Worm (Caenorhabditis elegans) whole organism, young adult: ENCODE data around the gene Y113G7B.15.

Experiments used
- B0035.1 ChIP-seq: sonication (generic microtip); optimal IDR thresholded peaks from 2 replicates; lab custom pipeline; 2016; ENCODE audit warnings: missing genetic modification characterization, mild to moderate bottlenecking, missing compliant biosample characterization, missing genotype, missing genetic modification reagents
- C06A6.2 ChIP-seq: fragments of 200-800 bp; sonication (Bioruptor generic); conservative IDR thresholded peaks from 2 replicates; pipeline ENCODE4 v1.3.6; 2022; ENCODE audit warnings: missing genetic modification characterization, missing compliant biosample characterization
- C17E4.6 ChIP-seq: fragments of 200-800 bp; sonication (Bioruptor generic); IDR thresholded peaks from 2 replicates; pipeline ENCODE4 v1.3.6; 2022; ENCODE audit warnings: missing genetic modification reagents, missing genetic modification characterization, missing compliant biosample characterization
- F23B12.7 ChIP-seq: sonication (generic microtip); optimal IDR thresholded peaks from 2 replicates; lab custom pipeline; 2017; ENCODE audit warnings: missing genetic modification characterization, mild to moderate bottlenecking, missing compliant biosample characterization, antibody characterized with exemption, moderate library complexity; ENCODE audit not compliant: insufficient read depth
- F33H1.4 ChIP-seq: fragments of 200-800 bp; sonication (Bioruptor generic); IDR thresholded peaks from 2 replicates; pipeline ENCODE4 v1.3.6; 2022; ENCODE audit warnings: missing genetic modification reagents, missing genetic modification characterization, missing compliant biosample characterization
- F55B11.4 ChIP-seq: sonication (generic microtip); optimal IDR thresholded peaks from 2 replicates; lab custom pipeline; 2016; ENCODE audit warnings: missing compliant biosample characterization, missing genetic modification characterization, borderline replicate concordance; ENCODE audit not compliant: insufficient read depth
- T07F8.4 ChIP-seq: sonication (generic microtip); optimal IDR thresholded peaks from 2 replicates; lab custom pipeline; 2016; ENCODE audit warnings: mild to moderate bottlenecking, missing genetic modification characterization, moderate library complexity, missing compliant biosample characterization
- Y56A3A.18 ChIP-seq: fragments of 200-800 bp; sonication (Bioruptor generic); IDR thresholded peaks from 2 replicates; pipeline ENCODE4 v1.3.6; 2022; ENCODE audit warnings: missing genetic modification reagents, missing genetic modification characterization, missing compliant biosample characterization
- Y95B8A.8 ChIP-seq: fragments of 200-800 bp; sonication (Bioruptor generic); IDR thresholded peaks from 2 replicates; pipeline ENCODE4 v1.3.6; 2022; ENCODE audit warnings: missing genetic modification reagents, missing genetic modification characterization, missing compliant biosample characterization
- akir-1 ChIP-seq: fragments of 200-800 bp; sonication (Bioruptor generic); optimal IDR thresholded peaks from 2 replicates; lab custom pipeline; 2018; ENCODE audit warnings: mild to moderate bottlenecking, missing genetic modification characterization, moderate library complexity, missing compliant biosample characterization
- ama-1 ChIP-seq, 3 experiments: fragments of 150-350 bp in 1 of 3; sonication (generic microtip) in 2 of 3; optimal IDR thresholded peaks; 2 replicates each; lab custom pipeline; 2014 to 2018; ENCODE audit warnings: missing biosample characterization in 2 of 3, missing genetic modification characterization in 2 of 3, missing genetic modification reagents in 2 of 3
- attf-3 ChIP-seq: fragments of 200-800 bp; sonication (Bioruptor generic); conservative IDR thresholded peaks from 2 replicates; pipeline ENCODE4 v1.3.6; 2022; ENCODE audit warnings: missing genetic modification reagents, missing genetic modification characterization, missing compliant biosample characterization
- ceh-27 ChIP-seq: fragments of 200-800 bp; sonication (Bioruptor generic); optimal IDR thresholded peaks from 2 replicates; lab custom pipeline; 2018; ENCODE audit warnings: mild to moderate bottlenecking, missing genetic modification characterization, moderate library complexity, missing compliant biosample characterization
- ceh-40 ChIP-seq: fragments of 200-800 bp; sonication (Bioruptor generic); IDR thresholded peaks from 2 replicates; pipeline ENCODE4 v1.3.6; 2022; ENCODE audit warnings: missing genetic modification characterization, missing compliant biosample characterization
- ceh-79 ChIP-seq: sonication (generic microtip); optimal IDR thresholded peaks from 2 replicates; lab custom pipeline; 2017; ENCODE audit warnings: mild to moderate bottlenecking, missing genetic modification characterization, missing compliant biosample characterization
- dox-1 ChIP-seq: fragments of 200-800 bp; sonication (Bioruptor generic); IDR thresholded peaks from 2 replicates; pipeline ENCODE4 v1.3.6; 2022; ENCODE audit warnings: missing genetic modification reagents, missing genetic modification characterization, missing compliant biosample characterization
- egrh-3 ChIP-seq: fragments of 200-800 bp; sonication (Bioruptor generic); IDR thresholded peaks from 2 replicates; pipeline ENCODE4 v1.3.6; 2022; ENCODE audit warnings: missing genetic modification reagents, missing genetic modification characterization, missing compliant biosample characterization
- ets-4 ChIP-seq: fragments of 200-800 bp; sonication (Bioruptor generic); optimal IDR thresholded peaks from 2 replicates; lab custom pipeline; 2018; ENCODE audit warnings: mild to moderate bottlenecking, missing genetic modification characterization, missing compliant biosample characterization
- fkh-3 ChIP-seq: sonication (generic microtip); optimal IDR thresholded peaks from 2 replicates; lab custom pipeline; 2016; ENCODE audit warnings: mild to moderate bottlenecking, missing genetic modification characterization, missing compliant biosample characterization
- him-1 ChIP-seq: sonication (generic microtip); optimal IDR thresholded peaks from 2 replicates; lab custom pipeline; 2016; ENCODE audit warnings: missing genotype, missing genetic modification reagents, missing genetic modification characterization, missing compliant biosample characterization
- hlh-26 ChIP-seq: fragments of 200-800 bp; sonication (Bioruptor generic); conservative IDR thresholded peaks from 2 replicates; pipeline ENCODE4 v1.3.6; 2022; ENCODE audit warnings: missing genetic modification reagents, missing genetic modification characterization, missing compliant biosample characterization
- hmg-1.2 ChIP-seq: fragments of 200-800 bp; sonication (Bioruptor generic); IDR thresholded peaks from 2 replicates; pipeline ENCODE4 v1.3.6; 2022; ENCODE audit warnings: missing genetic modification reagents, missing genetic modification characterization, missing compliant biosample characterization
- lag-1 ChIP-seq: fragments of 200-800 bp; sonication (Bioruptor generic); IDR thresholded peaks from 2 replicates; pipeline ENCODE4 v1.3.6; 2022; ENCODE audit warnings: missing genetic modification reagents, missing genetic modification characterization, missing compliant biosample characterization
- let-526 ChIP-seq: fragments of 200-800 bp; sonication (Bioruptor generic); IDR thresholded peaks from 2 replicates; pipeline ENCODE4 v1.3.6; 2022; ENCODE audit warnings: missing genetic modification reagents, missing genetic modification characterization, missing compliant biosample characterization
- lin-35 ChIP-seq, 3 experiments: fragments of 150-350 bp in 2 of 3; sonication (generic microtip) in 1 of 3; optimal IDR thresholded peaks; 2 replicates each; lab custom pipeline; 2014 to 2018; ENCODE audit warnings: missing biosample characterization in 3 of 3, missing genetic modification characterization in 3 of 3, missing genetic modification reagents in 3 of 3
- lir-1 ChIP-seq: fragments of 200-800 bp; sonication (Bioruptor generic); conservative IDR thresholded peaks from 2 replicates; pipeline ENCODE4 v1.3.6; 2022; ENCODE audit warnings: missing genetic modification reagents, missing genetic modification characterization, missing compliant biosample characterization
- lsl-1 ChIP-seq: fragments of 200-800 bp; sonication (Bioruptor generic); optimal IDR thresholded peaks from 2 replicates; lab custom pipeline; 2018; ENCODE audit warnings: mild to moderate bottlenecking, missing genetic modification characterization, moderate library complexity, missing compliant biosample characterization
- lsy-27 ChIP-seq: sonication (generic microtip); optimal IDR thresholded peaks from 2 replicates; lab custom pipeline; 2017; ENCODE audit warnings: missing genetic modification characterization, mild to moderate bottlenecking, missing compliant biosample characterization, antibody characterized with exemption, missing genotype, borderline replicate concordance; ENCODE audit not compliant: insufficient read depth
- madf-8 ChIP-seq: fragments of 200-800 bp; sonication (Bioruptor generic); conservative IDR thresholded peaks from 2 replicates; pipeline ENCODE4 v1.3.6; 2022; ENCODE audit warnings: missing genetic modification reagents, missing genetic modification characterization, missing compliant biosample characterization
- mel-28 ChIP-seq: sonication (generic microtip); optimal IDR thresholded peaks from 2 replicates; lab custom pipeline; 2016; ENCODE audit warnings: borderline replicate concordance, mild to moderate bottlenecking, missing genetic modification characterization, missing compliant biosample characterization
- mes-4 ChIP-seq: sonication (generic microtip); optimal IDR thresholded peaks from 2 replicates; lab custom pipeline; 2016; ENCODE audit warnings: missing genotype, missing genetic modification characterization, missing compliant biosample characterization
- nfya-1 ChIP-seq: sonication (generic microtip); optimal IDR thresholded peaks from 2 replicates; lab custom pipeline; 2017; ENCODE audit warnings: antibody characterized with exemption, missing compliant biosample characterization, missing genetic modification characterization, borderline replicate concordance; ENCODE audit not compliant: insufficient read depth
- nfyb-1 ChIP-seq: fragments of 200-800 bp; sonication (Bioruptor generic); IDR thresholded peaks from 2 replicates; pipeline ENCODE4 v1.3.6; 2022; ENCODE audit warnings: missing genetic modification reagents, missing genetic modification characterization, missing compliant biosample characterization
- nhr-120 ChIP-seq: fragments of 200-800 bp; sonication (Bioruptor generic); IDR thresholded peaks from 2 replicates; pipeline ENCODE4 v1.3.6; 2022; ENCODE audit warnings: missing genetic modification characterization, missing compliant biosample characterization
- nhr-179 ChIP-seq: sonication (generic microtip); optimal IDR thresholded peaks from 2 replicates; lab custom pipeline; 2016; ENCODE audit warnings: mild to moderate bottlenecking, missing genetic modification characterization, missing compliant biosample characterization
- nhr-27 ChIP-seq: fragments of 200-800 bp; sonication (Bioruptor generic); optimal IDR thresholded peaks from 2 replicates; lab custom pipeline; 2018; ENCODE audit warnings: mild to moderate bottlenecking, missing genetic modification characterization, moderate library complexity, missing compliant biosample characterization
- nhr-80 ChIP-seq: sonication (generic microtip); optimal IDR thresholded peaks from 2 replicates; lab custom pipeline; 2016; ENCODE audit warnings: missing genetic modification characterization, missing compliant biosample characterization
- sdz-38 ChIP-seq: sonication (generic microtip); optimal IDR thresholded peaks from 2 replicates; lab custom pipeline; 2016; ENCODE audit warnings: missing genotype, missing genetic modification characterization, missing compliant biosample characterization
- sea-2 ChIP-seq: fragments of 200-800 bp; sonication (Bioruptor generic); IDR thresholded peaks from 2 replicates; pipeline ENCODE4 v1.3.6; 2022; ENCODE audit warnings: missing genetic modification characterization, missing compliant biosample characterization
- snpc-1.1 ChIP-seq: sonication (generic microtip); optimal IDR thresholded peaks from 2 replicates; lab custom pipeline; 2017; ENCODE audit warnings: missing genetic modification characterization, mild to moderate bottlenecking, missing compliant biosample characterization, antibody characterized with exemption, moderate library complexity, missing genotype, missing genetic modification reagents; ENCODE audit not compliant: insufficient read depth
- unc-130 ChIP-seq: sonication (generic microtip); optimal IDR thresholded peaks from 2 replicates; lab custom pipeline; 2016; ENCODE audit warnings: missing genetic modification reagents, missing genetic modification characterization, missing compliant biosample characterization
- zfh-2 ChIP-seq: fragments of 200-800 bp; sonication (Bioruptor generic); conservative IDR thresholded peaks from 2 replicates; pipeline ENCODE4 v1.3.6; 2022; ENCODE audit warnings: missing genetic modification reagents, missing genetic modification characterization, missing compliant biosample characterization
- ztf-26 ChIP-seq: sonication (generic microtip); optimal IDR thresholded peaks from 2 replicates; lab custom pipeline; 2017; ENCODE audit warnings: missing genetic modification characterization, missing compliant biosample characterization

The Y113G7B.15 gene

DNA sequence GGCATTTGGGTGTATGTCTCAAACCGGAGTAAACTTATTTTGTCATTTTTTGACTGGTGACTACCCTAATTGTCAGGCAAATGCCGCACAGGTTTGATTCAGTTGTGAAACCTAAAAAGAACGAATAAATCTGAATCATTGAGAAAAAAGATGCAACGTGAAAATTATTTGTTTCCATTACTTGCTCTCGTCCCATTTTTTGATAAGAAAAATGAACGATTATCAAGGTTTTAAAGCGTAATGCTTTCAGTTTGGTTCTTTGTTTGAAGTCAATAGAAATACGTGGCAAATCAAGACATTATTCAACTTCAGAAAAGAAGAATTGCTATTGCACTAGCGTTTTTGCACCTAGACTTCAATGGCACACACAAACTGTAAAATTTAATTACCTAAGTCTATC is 21.1 kb downstream of the Y113G7B.15 start, which contains the start of gene Y113G7B.12:
TSS of gene Y113G7B.12 (minus strand) at position 101 of the 400 bp plus-strand sequence.
- TF ChIP-seq sea-2 (GFP tag; lab: Robert Waterston, UW) (no peak), let-526 (no peak), attf-3 (no peak), ceh-27 (GFP tag; lab: Kevin White, UChicago) (no peak), sdz-38 (tag; lab: Kevin White, UChicago) (no peak), ama-1 (optimal IDR thresholded peaks at IDR 0.05; lab: Kevin White, UChicago) (no peak), ama-1 (GFP tag; optimal IDR thresholded peaks at IDR 0.05; lab: Kevin White, UChicago) (no peak), C06A6.2 (GFP tag; lab: Robert Waterston, UW) (no peak), lin-35 (GFP tag; optimal IDR thresholded peaks at IDR 0.05; lab: Kevin White, UChicago) (no peak), F23B12.7 (tag; lab: Kevin White, UChicago) (no peak), egrh-3 (GFP tag; lab: Robert Waterston, UW) (no peak)

- TF ChIP-seq akir-1 (no peak), nhr-120 (GFP tag; lab: Robert Waterston, UW) (no peak), dox-1 (no peak), ceh-40 (GFP tag; lab: Robert Waterston, UW) (no peak), ztf-26 (tag; lab: Kevin White, UChicago) (no peak), nhr-80 (tag; lab: Kevin White, UChicago) (no peak), zfh-2 (GFP tag; lab: Robert Waterston, UW) (no peak), nfya-1 (tag; lab: Kevin White, UChicago) (no peak), F55B11.4 (tag; lab: Kevin White, UChicago) (no peak), nfyb-1 (GFP tag; lab: Robert Waterston, UW) (no peak), mes-4 (tag; lab: Kevin White, UChicago) (no peak), lsl-1 (GFP tag; lab: Kevin White, UChicago) (no peak), hmg-1.2 (GFP tag; lab: Robert Waterston, UW) (no peak), Y95B8A.8 (no peak)
- TF ChIP-seq, all 124 proteins: peak for 0
Observed at ce11 chrV:20206086-20206485, 27.6 kb downstream of the Y113G7B.15 start, which contains the start of the genes fbxb-59 and srbc-34. fbxb-59 (minus strand) TSS chrV:20206186. srbc-34 (plus strand) TSS chrV:20206318.

DNA sequence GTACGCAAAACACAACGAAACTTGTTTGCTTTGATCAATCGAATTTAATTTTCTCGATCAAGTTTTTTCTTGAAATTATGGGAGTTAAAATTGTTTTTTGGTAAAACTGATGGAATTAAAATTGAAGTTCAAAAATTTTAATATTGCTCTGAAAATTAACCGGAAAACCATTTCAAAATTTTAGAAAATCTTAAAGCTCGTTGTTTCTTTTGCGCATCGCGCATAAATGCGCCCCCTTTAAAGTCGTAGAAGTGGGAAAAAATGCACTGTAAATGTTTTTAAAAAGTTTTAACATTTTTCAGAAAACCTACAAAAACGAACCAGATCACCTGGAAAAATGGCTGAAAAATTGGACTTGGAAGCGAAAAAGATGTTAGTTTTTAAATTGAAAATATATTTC is 30.6 kb downstream of the Y113G7B.15 start, which contains the start of gene fbxa-113:
TSS of gene fbxa-113 (plus strand) at position 301 of the 400 bp plus-strand sequence.
- no peak for TF ChIP-seq mel-28
- TF ChIP-seq F23B12.7 (tag; lab: Kevin White, UChicago), result no peak
- TF ChIP-seq lsy-27, result no peak
- no peak for TF ChIP-seq unc-130 (GFP tag; lab: Kevin White, UChicago)
- TF ChIP-seq him-1 (tag; lab: Kevin White, UChicago), result peak; percentile 39

DNA sequence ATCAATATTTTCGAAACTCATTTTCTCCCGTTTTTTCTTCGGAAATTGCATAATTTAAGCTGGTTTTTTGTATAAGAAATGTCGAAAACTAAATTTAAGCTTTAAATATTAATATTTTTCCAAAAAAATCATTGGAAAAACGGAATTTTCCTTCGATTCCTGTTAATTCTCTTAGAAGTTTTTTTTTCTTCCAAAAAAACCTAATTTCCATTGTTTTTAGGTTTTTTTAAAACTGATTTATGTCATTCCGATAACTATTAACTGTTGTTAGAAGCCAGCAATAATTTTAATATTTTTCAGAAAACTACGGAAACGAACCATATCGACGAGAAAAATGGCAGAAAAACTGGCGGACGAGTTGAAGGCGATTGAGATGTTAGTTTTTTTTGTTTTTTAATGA is 32.3 kb downstream of the Y113G7B.15 start, which contains the start of gene fbxa-114:
TSS of gene fbxa-114 (plus strand) at position 301 of the 400 bp plus-strand sequence.
- TF ChIP-seq zfh-2 (GFP tag; lab: Robert Waterston, UW) (no peak), ets-4 (GFP tag; lab: Kevin White, UChicago) (no peak), him-1 (tag; lab: Kevin White, UChicago) (no peak), B0035.1 (tag; lab: Kevin White, UChicago) (no peak), lir-1 (GFP tag; lab: Robert Waterston, UW) (no peak), F33H1.4 (GFP tag; lab: Robert Waterston, UW) (no peak), snpc-1.1 (no peak), hlh-26 (no peak), madf-8 (GFP tag; lab: Robert Waterston, UW) (no peak), ceh-27 (GFP tag; lab: Kevin White, UChicago) (no peak), nhr-120 (GFP tag; lab: Robert Waterston, UW) (no peak), nhr-27 (tag; lab: Kevin White, UChicago) (no peak), T07F8.4 (tag; lab: Kevin White, UChicago) (no peak), C17E4.6 (GFP tag; lab: Robert Waterston, UW) (no peak), Y56A3A.18 (GFP tag; lab: Robert Waterston, UW) (no peak), ceh-79 (tag; lab: Kevin White, UChicago) (no peak), nhr-179 (tag; lab: Kevin White, UChicago) (no peak), fkh-3 (tag; lab: Kevin White, UChicago) (no peak), lag-1 (no peak)
- TF ChIP-seq, all 124 proteins: peak for 0
